Fruit fly (Drosophila melanogaster): Measurements from ENCODE around the gene CG9686.
A peak's percentile ranks its signal among the peaks of the same experiment; 100 is the strongest.

Gene CG9686

DNA sequence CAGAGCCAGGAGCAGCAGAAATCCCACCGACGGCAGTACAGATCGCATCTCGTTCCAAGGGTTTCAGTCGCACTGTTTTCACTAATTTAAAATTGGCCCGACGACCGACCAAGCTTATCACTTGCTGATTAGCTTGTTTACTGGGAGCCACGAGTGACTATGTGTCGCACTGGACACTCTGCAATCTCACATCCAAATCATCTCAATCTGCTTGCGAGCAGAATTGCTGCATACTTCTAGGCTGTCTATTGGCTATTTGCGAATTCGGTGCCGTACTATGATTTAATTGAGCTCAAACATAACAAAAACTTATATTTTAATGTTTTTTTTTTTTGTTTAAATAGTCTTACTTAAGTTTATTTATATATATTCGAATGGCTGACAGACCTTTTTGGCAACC is 5.8 kb upstream of the CG9686 start, which contains the start of gene CG32695:
CG32695 (minus strand) TSS at position 141 of the 400 bp plus-strand sequence.
- no peak for TF ChIP-seq CG17806 (tag; optimal IDR thresholded peaks at IDR 0.05)

DNA sequence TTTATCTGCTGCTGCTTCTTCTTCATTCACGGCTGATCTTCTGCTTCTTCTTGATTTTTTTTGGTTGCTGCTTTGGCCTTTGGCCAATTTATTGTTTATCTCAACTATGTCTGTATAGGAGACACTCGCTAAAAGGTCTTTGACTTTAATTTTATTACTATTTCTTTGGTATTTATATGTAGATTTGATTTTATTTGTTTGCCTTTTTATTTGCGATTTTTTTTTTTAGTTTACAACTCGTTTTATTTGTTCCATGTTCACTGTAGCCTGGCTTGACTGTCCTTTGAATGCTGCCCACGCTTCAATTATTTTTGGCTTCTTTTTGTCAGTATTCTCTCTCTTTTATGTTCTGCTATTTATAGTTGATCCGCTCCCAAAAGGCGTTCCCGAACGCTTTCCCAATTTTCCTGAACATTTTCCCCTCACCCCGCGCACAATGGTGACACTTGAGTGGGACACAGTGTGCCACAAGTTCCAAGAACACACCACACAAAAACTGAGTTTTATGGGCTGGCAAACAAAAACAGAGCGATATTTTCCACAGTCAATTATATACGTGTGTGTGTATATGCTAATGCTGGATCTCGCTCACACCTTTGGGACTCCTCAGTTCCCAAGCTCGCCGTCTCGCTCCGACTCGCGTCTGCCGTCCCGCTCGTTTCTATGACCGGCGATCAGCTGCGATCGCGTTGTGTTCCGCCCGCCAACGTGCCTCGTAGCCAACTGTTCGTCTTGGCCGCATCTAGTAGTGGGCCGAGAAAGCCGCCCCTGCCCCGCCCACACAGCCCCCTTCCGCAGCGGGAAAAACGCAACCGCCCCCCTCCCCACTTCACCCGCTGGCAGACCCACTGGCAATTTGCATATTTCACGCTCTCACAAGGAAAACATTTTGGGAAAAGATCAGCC is 3.5 kb upstream of the CG9686 start, which contains the start of gene CG15247:
CG15247 (minus strand) TSS at position 725 of the 906 bp plus-strand sequence.
- TF ChIP-seq CG10348 (GFP tag; IDR thresholded peaks at IDR 0.05) (0 out of 2 replicates have a peak, but pooled peaks have one; percentile 19), CG8159 (tag; optimal IDR thresholded peaks at IDR 0.05) (no peak), rn (GFP tag; IDR thresholded peaks at IDR 0.05) (peak; percentile 39; the same call in 1 of the 2 replicates), CG4496 (GFP tag; IDR thresholded peaks at IDR 0.05) (peak; percentile 73), Pif1B (GFP tag; optimal IDR thresholded peaks at IDR 0.05) (no peak), CG8301 (tag; optimal IDR thresholded peaks at IDR 0.05) (peak; percentile 18), CG17806 (tag; optimal IDR thresholded peaks at IDR 0.05) (no peak), Pif1A (GFP tag; optimal IDR thresholded peaks at IDR 0.05) (peak; percentile 1), Snoo (tag; optimal IDR thresholded peaks at IDR 0.05) (no peak), CG9948 (tag; optimal IDR thresholded peaks at IDR 0.05) (no peak), fd96Ca (GFP tag; IDR thresholded peaks at IDR 0.05) (no peak), gl (tag; optimal IDR thresholded peaks at IDR 0.05) (no peak), CG12605 (GFP tag; IDR thresholded peaks at IDR 0.05) (peak; percentile 25; the same call in 1 of the 2 replicates), CG32121 (GFP tag; IDR thresholded peaks at IDR 0.05) (peak; percentile 76; the same call in 1 of the 2 replicates), CG34367 (tag; optimal IDR thresholded peaks at IDR 0.05) (no peak), CG15710 (tag; optimal IDR thresholded peaks at IDR 0.05) (no peak), CG13204 (GFP tag; optimal IDR thresholded peaks at IDR 0.05) (no peak), Ets98B (GFP tag; IDR thresholded peaks at IDR 0.05) (peak; percentile 81), D1 (tag; optimal IDR thresholded peaks at IDR 0.05) (no peak), EcR (GFP tag; optimal IDR thresholded peaks at IDR 0.05) (no peak), CG14655 (GFP tag; optimal IDR thresholded peaks at IDR 0.05) (peak; percentile 12)

DNA sequence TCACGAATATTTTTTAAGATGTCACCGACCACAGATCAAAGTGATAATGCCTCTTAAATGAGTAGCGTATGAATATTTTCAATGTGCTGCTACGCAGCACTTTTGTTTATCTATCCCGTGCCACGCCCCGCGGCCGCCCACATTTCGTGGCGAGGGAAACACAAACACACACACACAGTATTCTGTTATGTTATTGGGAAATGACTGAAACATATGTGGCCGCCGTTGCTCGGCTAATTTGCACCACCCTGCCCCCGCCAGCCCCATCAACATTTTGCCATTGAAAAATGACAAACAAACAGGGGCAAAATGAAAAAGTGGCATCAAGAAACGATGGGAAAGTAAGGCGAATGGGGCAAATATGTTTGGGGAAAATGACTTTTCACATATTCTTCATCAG is 2.4 kb upstream of the CG9686 start:
- TF ChIP-seq Ets98B (GFP tag; IDR thresholded peaks at IDR 0.05) = no peak
- no peak for TF ChIP-seq fd96Ca (GFP tag; IDR thresholded peaks at IDR 0.05)
- TF ChIP-seq CG8301 (tag; optimal IDR thresholded peaks at IDR 0.05) = no peak
- no peak for TF ChIP-seq CG8159 (tag; optimal IDR thresholded peaks at IDR 0.05)
- no peak for TF ChIP-seq gl (tag; optimal IDR thresholded peaks at IDR 0.05)
- TF ChIP-seq CG10348 (GFP tag; IDR thresholded peaks at IDR 0.05) = no peak
- no peak for TF ChIP-seq CG4496 (GFP tag; IDR thresholded peaks at IDR 0.05)
- TF ChIP-seq CG14655 (GFP tag; optimal IDR thresholded peaks at IDR 0.05) = no peak
- no peak for TF ChIP-seq CG9948 (tag; optimal IDR thresholded peaks at IDR 0.05)
- TF ChIP-seq CG32121 (GFP tag; IDR thresholded peaks at IDR 0.05) = no peak
- TF ChIP-seq Snoo (tag; optimal IDR thresholded peaks at IDR 0.05) = no peak
- TF ChIP-seq CG15710 (tag; optimal IDR thresholded peaks at IDR 0.05) = no peak
- TF ChIP-seq D1 (tag; optimal IDR thresholded peaks at IDR 0.05) = no peak
- no peak for TF ChIP-seq CG17806 (tag; optimal IDR thresholded peaks at IDR 0.05)
- TF ChIP-seq CG13204 (GFP tag; optimal IDR thresholded peaks at IDR 0.05) = no peak

DNA sequence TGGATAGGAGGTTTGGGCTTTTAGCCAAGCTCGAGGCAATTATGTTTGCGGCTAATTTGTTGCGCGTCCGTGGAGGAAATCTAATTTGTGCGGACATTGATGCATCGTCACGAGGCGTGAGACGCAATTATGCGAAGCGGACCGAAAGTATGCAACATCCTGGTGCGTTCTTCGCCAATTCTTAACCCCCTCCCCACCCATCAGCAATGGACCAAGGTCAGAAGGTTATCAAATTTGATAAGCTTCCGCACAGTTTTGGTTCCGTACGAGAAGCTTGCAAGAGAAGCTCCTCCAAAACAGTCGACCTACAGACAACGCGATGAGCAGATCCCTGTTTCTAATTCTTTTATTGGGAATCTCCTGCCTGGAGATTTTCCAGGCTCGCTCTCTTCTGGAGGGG is 1.5 kb upstream of the CG9686 start, which contains the start of gene CG1468:
CG1468 (plus strand) TSS at position 298 of the 400 bp plus-strand sequence.
- TF ChIP-seq CG34367 (tag; optimal IDR thresholded peaks at IDR 0.05) (no peak), CG12605 (GFP tag; IDR thresholded peaks at IDR 0.05) (no peak), rn (GFP tag; IDR thresholded peaks at IDR 0.05) (no peak), fd96Ca (GFP tag; IDR thresholded peaks at IDR 0.05) (no peak), Pif1B (GFP tag; optimal IDR thresholded peaks at IDR 0.05) (no peak), gl (tag; optimal IDR thresholded peaks at IDR 0.05) (no peak), D1 (tag; optimal IDR thresholded peaks at IDR 0.05) (no peak), CG32121 (GFP tag; IDR thresholded peaks at IDR 0.05) (no peak), CG10348 (GFP tag; IDR thresholded peaks at IDR 0.05) (no peak), Ets98B (GFP tag; IDR thresholded peaks at IDR 0.05) (no peak), CG15710 (tag; optimal IDR thresholded peaks at IDR 0.05) (no peak), Snoo (tag; optimal IDR thresholded peaks at IDR 0.05) (no peak), CG14655 (GFP tag; optimal IDR thresholded peaks at IDR 0.05) (no peak), CG4496 (GFP tag; IDR thresholded peaks at IDR 0.05) (no peak), CG17806 (tag; optimal IDR thresholded peaks at IDR 0.05) (no peak), CG9948 (tag; optimal IDR thresholded peaks at IDR 0.05) (no peak), Pif1A (GFP tag; optimal IDR thresholded peaks at IDR 0.05) (no peak), EcR (GFP tag; optimal IDR thresholded peaks at IDR 0.05) (no peak)

DNA sequence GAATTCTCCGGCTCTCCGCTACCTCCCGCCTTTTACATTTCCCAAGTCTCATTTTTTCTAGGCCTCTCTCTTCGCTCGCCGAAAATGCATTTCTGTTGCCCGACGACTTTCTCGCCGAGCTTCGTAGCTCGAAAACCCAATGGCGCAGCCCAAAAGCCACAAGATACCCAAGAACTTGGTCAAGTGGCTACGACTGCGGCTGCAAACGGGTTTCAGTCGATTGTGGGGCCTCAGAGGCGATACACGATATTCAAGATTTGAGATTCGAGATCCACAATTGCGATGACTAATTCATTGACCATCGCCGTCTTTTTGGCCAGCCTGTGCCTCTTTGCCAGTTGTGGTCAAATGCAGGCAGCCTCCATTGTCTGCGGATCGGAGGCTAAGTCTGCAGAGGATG is 2.1 kb downstream of the CG9686 start, which contains the start of gene CG9689:
CG9689 (plus strand) TSS at position 208 of the 400 bp plus-strand sequence.
- peak; percentile 40 for TF ChIP-seq EcR (GFP tag; optimal IDR thresholded peaks at IDR 0.05)
- TF ChIP-seq CG13204 (GFP tag; optimal IDR thresholded peaks at IDR 0.05) = peak; percentile 14
- TF ChIP-seq CG8301 (tag; optimal IDR thresholded peaks at IDR 0.05) = no peak

DNA sequence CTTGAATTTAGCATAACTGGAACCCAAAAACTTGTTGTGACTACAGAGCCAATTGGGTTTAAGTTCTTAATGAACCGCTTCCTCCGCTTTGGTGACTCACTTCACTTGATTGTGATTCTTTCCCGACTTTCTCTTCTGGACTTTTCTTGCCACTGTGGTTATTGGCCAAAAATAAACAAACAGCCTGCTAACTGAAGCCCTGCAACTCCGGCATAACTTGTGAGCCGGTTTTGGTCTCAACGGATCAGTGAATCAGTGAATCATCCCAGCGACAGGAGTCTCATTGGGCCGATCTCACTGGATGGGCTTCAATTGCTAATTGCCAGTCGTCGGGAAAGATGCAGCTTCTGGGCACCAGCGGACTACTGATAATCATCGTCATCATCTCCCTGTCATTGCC is 3.2 kb downstream of the CG9686 start:
- TF ChIP-seq fd96Ca (GFP tag; IDR thresholded peaks at IDR 0.05) = no peak
- TF ChIP-seq CG17806 (tag; optimal IDR thresholded peaks at IDR 0.05) = no peak
- no peak for TF ChIP-seq Snoo (tag; optimal IDR thresholded peaks at IDR 0.05)
- TF ChIP-seq CG34367 (tag; optimal IDR thresholded peaks at IDR 0.05) = no peak
